Fruit fly (Drosophila melanogaster) whole organism, embryonic: ENCODE measurements around the gene CG3634.

Experiments used
- Abd-B ChIP-seq: fragments of 200-800 bp; sonication (Bioruptor generic); optimal IDR thresholded peaks from 2 replicates; lab custom pipeline; 2018; ENCODE audit warnings: missing biosample characterization, mild to moderate bottlenecking, missing genetic modification characterization, moderate library complexity
- Awh ChIP-seq: fragments of 200-800 bp; sonication (Bioruptor generic); IDR thresholded peaks from 2 replicates; pipeline ENCODE4, ENCODE4 v1.3.6; 2022; ENCODE audit warnings: missing biosample characterization, missing genetic modification characterization
- Bdp1 ChIP-seq: fragments of 200-800 bp; sonication (Bioruptor generic); optimal IDR thresholded peaks from 3 replicates; lab custom pipeline; 2016; ENCODE audit warnings: missing biosample characterization, missing genetic modification characterization
- CG10654 ChIP-seq: fragments of 200-800 bp; sonication (Bioruptor generic); optimal IDR thresholded peaks from 2 replicates; lab custom pipeline; 2016; ENCODE audit warnings: missing biosample characterization, missing genetic modification characterization
- CG11398 ChIP-seq: fragments of 200-800 bp; sonication (Bioruptor generic); optimal IDR thresholded peaks from 2 replicates; lab custom pipeline; 2016; ENCODE audit warnings: missing biosample characterization, missing genetic modification characterization
- CG11723 ChIP-seq: fragments of 200-800 bp; sonication (Bioruptor generic); optimal IDR thresholded peaks from 2 replicates; lab custom pipeline; 2017; ENCODE audit warnings: missing biosample characterization, mild to moderate bottlenecking, missing genetic modification characterization
- CG13624 ChIP-seq: fragments of 200-800 bp; sonication (Bioruptor generic); optimal IDR thresholded peaks from 2 replicates; lab custom pipeline; 2016; ENCODE audit warnings: missing biosample characterization, missing genetic modification characterization
- CG17361 ChIP-seq: fragments of 200-800 bp; sonication (Bioruptor generic); IDR thresholded peaks from 3 replicates; pipeline ENCODE4 v1.3.6; 2022; ENCODE audit warnings: missing biosample characterization, missing genetic modification characterization
- CG18011 ChIP-seq: fragments of 200-800 bp; sonication (Bioruptor generic); optimal IDR thresholded peaks from 2 replicates; lab custom pipeline; 2017; ENCODE audit warnings: missing biosample characterization, missing genetic modification characterization, mild to moderate bottlenecking, moderate library complexity, missing genotype
- CG2875 ChIP-seq: fragments of 200-800 bp; sonication (Bioruptor generic); optimal IDR thresholded peaks from 2 replicates; lab custom pipeline; 2017; ENCODE audit warnings: missing biosample characterization, mild to moderate bottlenecking, missing genetic modification characterization, missing genetic modification reagents
- CG3065 ChIP-seq: fragments of 200-800 bp; sonication (Bioruptor generic); optimal IDR thresholded peaks from 2 replicates; lab custom pipeline; 2016; ENCODE audit warnings: missing biosample characterization, missing genetic modification characterization
- CG31441 ChIP-seq: fragments of 200-800 bp; sonication (Bioruptor generic); IDR thresholded peaks from 2 replicates; pipeline ENCODE4 v1.3.6; 2022; ENCODE audit warnings: missing biosample characterization, missing genetic modification characterization
- CG34224 ChIP-seq: fragments of 200-800 bp; sonication (Bioruptor generic); IDR thresholded peaks from 3 replicates; pipeline ENCODE4 v1.3.6; 2022; ENCODE audit warnings: missing biosample characterization, missing genetic modification characterization; ENCODE audit not compliant: partially characterized antibody
- CG3838 ChIP-seq: fragments of 200-800 bp; sonication (Bioruptor generic); optimal IDR thresholded peaks from 3 replicates; lab custom pipeline; 2016; ENCODE audit warnings: missing biosample characterization, missing genetic modification characterization
- CG42726 ChIP-seq: fragments of 200-800 bp; sonication (Bioruptor generic); IDR thresholded peaks from 2 replicates; pipeline ENCODE4 v1.3.6; 2022; ENCODE audit warnings: missing biosample characterization, missing genetic modification characterization; ENCODE audit not compliant: partially characterized antibody
- CG4328 ChIP-seq: fragments of 200-800 bp; sonication (Bioruptor generic); optimal IDR thresholded peaks from 3 replicates; lab custom pipeline; 2017; ENCODE audit warnings: missing biosample characterization, missing genetic modification reagents, missing genetic modification characterization
- CG6813 ChIP-seq: fragments of 200-800 bp; sonication (Bioruptor generic); optimal IDR thresholded peaks from 2 replicates; lab custom pipeline; 2017; ENCODE audit warnings: missing biosample characterization, missing genetic modification characterization, mild to moderate bottlenecking, moderate library complexity, missing genetic modification reagents
- CG7963 ChIP-seq: fragments of 200-800 bp; sonication (Bioruptor generic); IDR thresholded peaks from 3 replicates; pipeline ENCODE4 v1.3.6; 2022; ENCODE audit warnings: missing biosample characterization, missing genetic modification characterization; ENCODE audit not compliant: partially characterized antibody
- H15 ChIP-seq: fragments of 200-800 bp; sonication (Bioruptor generic); IDR thresholded peaks from 3 replicates; pipeline ENCODE4 v1.3.6; 2022; ENCODE audit warnings: missing biosample characterization, missing genetic modification characterization
- HLHmδ ChIP-seq: fragments of 200-800 bp; sonication (Bioruptor generic); optimal IDR thresholded peaks from 2 replicates; lab custom pipeline; 2018; ENCODE audit warnings: missing biosample characterization, mild to moderate bottlenecking, missing genetic modification characterization, moderate library complexity
- Hand ChIP-seq: fragments of 200-800 bp; sonication (Bioruptor generic); optimal IDR thresholded peaks from 2 replicates; lab custom pipeline; 2017; ENCODE audit warnings: mild to moderate bottlenecking, missing biosample characterization, missing genetic modification reagents, missing genetic modification characterization
- Hey ChIP-seq: fragments of 200-800 bp; sonication (Bioruptor generic); optimal IDR thresholded peaks from 3 replicates; lab custom pipeline; 2018; ENCODE audit warnings: missing biosample characterization, mild to moderate bottlenecking, missing genetic modification characterization
- HmgD ChIP-seq: fragments of 200-800 bp; sonication (Bioruptor generic); optimal IDR thresholded peaks from 3 replicates; lab custom pipeline; 2016; ENCODE audit warnings: missing biosample characterization, missing genetic modification characterization
- Hmr ChIP-seq: fragments of 200-800 bp; sonication (Bioruptor generic); optimal IDR thresholded peaks from 3 replicates; lab custom pipeline; 2017; ENCODE audit warnings: mild to moderate bottlenecking, missing biosample characterization, missing genetic modification reagents, missing genetic modification characterization
- Hmx ChIP-seq: fragments of 200-800 bp; sonication (Bioruptor generic); optimal IDR thresholded peaks from 2 replicates; lab custom pipeline; 2016; ENCODE audit warnings: missing biosample characterization, missing genetic modification characterization
- Jarid2 ChIP-seq: fragments of 200-800 bp; sonication (Bioruptor generic); optimal IDR thresholded peaks from 3 replicates; lab custom pipeline; 2017; ENCODE audit warnings: mild to moderate bottlenecking, missing biosample characterization, missing genetic modification reagents, missing genetic modification characterization
- NC2α ChIP-seq: fragments of 200-800 bp; sonication (Bioruptor generic); optimal IDR thresholded peaks from 2 replicates; lab custom pipeline; 2016; ENCODE audit warnings: missing biosample characterization, missing genetic modification characterization
- Sox102F ChIP-seq: fragments of 200-800 bp; sonication (Bioruptor generic); optimal IDR thresholded peaks from 2 replicates; lab custom pipeline; 2018; ENCODE audit warnings: missing biosample characterization, mild to moderate bottlenecking, missing genetic modification characterization, moderate library complexity
- TFAM ChIP-seq: fragments of 200-800 bp; sonication (Bioruptor generic); optimal IDR thresholded peaks from 2 replicates; lab custom pipeline; 2017; ENCODE audit warnings: missing biosample characterization, missing genetic modification characterization, inconsistent platforms
- crol ChIP-seq: fragments of 200-800 bp; sonication (Bioruptor generic); IDR thresholded peaks from 2 replicates; pipeline ENCODE4 v1.3.6; 2022; ENCODE audit warnings: missing biosample characterization, missing genetic modification characterization
- dati ChIP-seq: fragments of 200-800 bp; sonication (Bioruptor generic); IDR thresholded peaks from 2 replicates; pipeline ENCODE4 v1.3.6; 2022; ENCODE audit warnings: missing biosample characterization, missing genetic modification characterization
- dm ChIP-seq: fragments of 200-800 bp; sonication (Bioruptor generic); optimal IDR thresholded peaks from 3 replicates; lab custom pipeline; 2016; ENCODE audit warnings: missing biosample characterization, missing genetic modification characterization
- gro ChIP-seq: fragments of 200-800 bp; sonication (Bioruptor generic); optimal IDR thresholded peaks from 2 replicates; lab custom pipeline; 2016; ENCODE audit warnings: missing biosample characterization, missing genetic modification characterization
- h ChIP-seq: fragments of >200 bp; optimal IDR thresholded peaks from 2 replicates; lab custom pipeline; 2017
- her ChIP-seq: fragments of 200-800 bp; sonication (Bioruptor generic); optimal IDR thresholded peaks from 2 replicates; lab custom pipeline; 2016; ENCODE audit warnings: missing biosample characterization, missing genetic modification characterization
- ken ChIP-seq: fragments of 200-800 bp; sonication (Bioruptor generic); IDR thresholded peaks from 3 replicates; pipeline ENCODE4 v1.3.6; 2022; ENCODE audit warnings: missing biosample characterization, missing genetic modification characterization
- lab ChIP-seq: fragments of 200-800 bp; sonication (Bioruptor generic); optimal IDR thresholded peaks from 3 replicates; lab custom pipeline; 2017; ENCODE audit warnings: missing biosample characterization, missing genetic modification characterization, mild to moderate bottlenecking, moderate library complexity, missing genetic modification reagents
- onecut ChIP-seq: fragments of 200-800 bp; sonication (Bioruptor generic); IDR thresholded peaks from 2 replicates; pipeline ENCODE4 v1.3.6; 2022; ENCODE audit warnings: missing biosample characterization, missing genetic modification characterization
- p53 ChIP-seq: fragments of 200-800 bp; sonication (Bioruptor generic); optimal IDR thresholded peaks from 2 replicates; lab custom pipeline; 2016; ENCODE audit warnings: missing biosample characterization, missing genetic modification characterization
- peb ChIP-seq: fragments of 200-800 bp; sonication (Bioruptor generic); IDR thresholded peaks from 2 replicates; pipeline ENCODE4 v1.3.6; 2022; ENCODE audit warnings: missing biosample characterization, missing genetic modification characterization
- psq ChIP-seq: fragments of 200-800 bp; sonication (Bioruptor generic); optimal IDR thresholded peaks from 2 replicates; lab custom pipeline; 2017; ENCODE audit warnings: missing biosample characterization, missing genetic modification characterization
- sd ChIP-seq: fragments of 200-800 bp; sonication (Bioruptor generic); optimal IDR thresholded peaks from 3 replicates; lab custom pipeline; 2018; ENCODE audit warnings: missing biosample characterization, mild to moderate bottlenecking, missing genetic modification characterization, moderate library complexity
- sob ChIP-seq: fragments of 200-800 bp; sonication (Bioruptor generic); IDR thresholded peaks from 2 replicates; pipeline ENCODE4 v1.3.6; 2022; ENCODE audit warnings: missing biosample characterization, missing genetic modification characterization
- tgo ChIP-seq: fragments of 200-800 bp; sonication (Bioruptor generic); IDR thresholded peaks from 3 replicates; pipeline ENCODE4 v1.3.6; 2022; ENCODE audit warnings: missing biosample characterization, missing genetic modification characterization
- trem ChIP-seq: fragments of 200-800 bp; optimal IDR thresholded peaks from 3 replicates; lab custom pipeline; 2019; ENCODE audit warnings: missing biosample characterization, mild to moderate bottlenecking, missing genetic modification characterization, moderate library complexity
- tx ChIP-seq: fragments of 200-800 bp; sonication (Bioruptor generic); optimal IDR thresholded peaks from 2 replicates; lab custom pipeline; 2016; ENCODE audit warnings: missing biosample characterization, missing genetic modification characterization
- zfh1 ChIP-seq: fragments of 200-800 bp; sonication (Bioruptor generic); IDR thresholded peaks from 3 replicates; pipeline ENCODE4 v1.3.6; 2022; ENCODE audit warnings: missing biosample characterization, missing genetic modification characterization

CG3634 gene

DNA sequence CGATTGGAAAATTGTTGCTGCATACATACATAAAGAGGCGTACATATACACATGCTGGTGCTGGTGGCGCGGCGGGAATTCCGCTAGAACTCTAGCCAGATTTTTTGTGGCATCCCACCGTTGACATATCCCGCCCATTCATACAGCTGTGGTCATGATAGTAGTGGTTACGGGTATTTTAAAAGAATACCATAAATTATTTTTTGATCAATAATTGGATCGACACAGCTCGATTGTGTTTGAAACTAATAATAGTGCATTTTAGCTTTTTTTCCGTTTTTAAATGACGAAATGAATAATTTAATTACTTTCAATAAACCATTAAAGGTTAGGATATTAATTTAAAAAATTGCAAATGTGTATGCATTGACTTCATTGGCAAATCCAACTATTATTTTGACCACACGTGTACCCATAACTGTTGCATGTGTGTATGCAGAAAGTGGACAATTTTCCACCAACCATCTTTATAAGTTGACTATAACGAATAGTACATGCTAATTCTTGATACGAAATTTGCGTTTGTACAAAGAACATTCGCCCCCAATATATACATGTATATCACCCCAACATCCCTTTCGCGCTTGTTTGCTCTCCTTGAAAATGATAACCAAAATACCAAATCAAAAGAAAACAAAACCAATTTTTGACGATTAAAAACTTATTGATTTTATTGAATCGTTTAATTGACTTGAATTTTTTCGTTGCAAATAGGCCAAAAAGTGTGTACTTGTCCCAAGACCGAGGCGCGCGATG lies 37.0 kb downstream of the CG3634 start (continued):
- TF ChIP-seq her (GFP tag; lab: Kevin White, UChicago): peak; percentile 38
- TF ChIP-seq CG3838 (GFP tag; lab: Kevin White, UChicago): no peak
- peak; percentile 69 for TF ChIP-seq H15 (GFP tag; lab: Robert Waterston, UW)
- TF ChIP-seq CG4328 (GFP tag; lab: Kevin White, UChicago): no peak
- peak; percentile 65 for TF ChIP-seq peb (GFP tag; lab: Robert Waterston, UW)
- TF ChIP-seq Jarid2: peak; percentile 23
- no peak for TF ChIP-seq CG42726
- peak; percentile 51 for TF ChIP-seq Abd-B (GFP tag; lab: Kevin White, UChicago)
- TF ChIP-seq CG18011: no peak
- peak; percentile 79 for TF ChIP-seq zfh1
- TF ChIP-seq sd (tag; lab: Kevin White, UChicago): peak; percentile 99
- TF ChIP-seq trem: peak; percentile 51
- TF ChIP-seq CG3065: peak; percentile 82
- TF ChIP-seq Hey (tag; lab: Kevin White, UChicago): no peak
- TF ChIP-seq CG31441 (GFP tag; lab: Robert Waterston, UW): peak; percentile 81
- TF ChIP-seq HmgD (GFP tag; lab: Kevin White, UChicago): peak; percentile 53
- peak; percentile 73 for TF ChIP-seq CG2875 (GFP tag; lab: Kevin White, UChicago)

DNA sequence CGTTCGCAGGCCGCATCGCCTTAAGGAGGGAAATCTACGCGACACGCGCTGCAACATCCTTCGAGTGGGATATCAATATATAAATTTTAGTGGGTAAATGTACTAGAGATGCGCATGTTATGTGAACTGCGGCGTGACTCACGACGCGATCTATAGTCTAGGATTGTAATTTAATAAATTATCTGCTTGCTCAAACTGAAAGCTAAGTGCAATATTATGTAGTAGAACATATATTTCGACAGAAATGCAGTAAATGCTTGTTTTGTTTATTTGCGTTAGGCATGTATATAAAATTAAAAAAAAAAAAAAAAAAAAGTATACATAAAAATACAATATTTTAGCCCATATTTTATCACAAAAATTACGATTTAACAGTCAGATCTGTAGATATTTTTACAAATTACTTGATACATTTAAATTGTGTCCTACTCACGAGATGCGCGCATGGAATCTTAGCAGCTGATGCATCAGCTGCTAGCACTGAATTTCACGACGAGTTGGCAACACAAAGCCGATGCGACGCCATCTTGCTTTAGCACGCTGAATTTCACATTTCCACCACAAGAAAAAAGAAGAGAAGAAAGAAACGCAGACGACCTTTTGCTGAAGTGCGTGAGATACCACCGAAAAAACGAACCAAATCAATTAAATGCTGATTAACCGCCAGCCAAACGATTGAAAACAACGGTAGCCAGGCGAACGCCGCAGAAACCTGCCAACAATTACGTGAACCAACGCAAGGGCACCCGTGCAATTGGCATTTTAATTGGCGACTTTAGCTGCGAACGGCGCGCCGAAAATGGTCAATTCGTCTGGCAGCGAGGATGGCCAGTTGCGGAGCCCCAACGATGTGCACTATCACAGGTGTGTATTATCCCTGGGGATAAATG lies 37.8 kb downstream of the CG3634 start, which contains the start of the genes CG4042 and Pitslre:
CG4042 (minus strand) TSS at position 507 of the 890 bp plus-strand sequence.
Pitslre (plus strand) TSS at position 528 of the 890 bp plus-strand sequence.
- TF ChIP-seq CG10654 (GFP tag; lab: Kevin White, UChicago) (peak; percentile 55), Awh (no peak), Hmx (GFP tag; lab: Kevin White, UChicago) (no peak), CG7963 (GFP tag; lab: Robert Waterston, UW) (0 out of 3 replicates have a peak, but pooled peaks have one; percentile 8), HLHmδ (GFP tag; lab: Kevin White, UChicago) (no peak), CG11723 (GFP tag; lab: Kevin White, UChicago) (no peak), crol (GFP tag; lab: Robert Waterston, UW) (no peak), NC2α (GFP tag; lab: Kevin White, UChicago) (no peak), Hmr (peak; percentile 25), CG6813 (no peak), gro (GFP tag; lab: Kevin White, UChicago) (no peak), dati (no peak), lab (GFP tag; lab: Kevin White, UChicago) (peak; percentile 17), psq (GFP tag; lab: Kevin White, UChicago) (peak; percentile 5), TFAM (GFP tag; lab: Kevin White, UChicago) (no peak), CG17361 (GFP tag; lab: Robert Waterston, UW) (no peak), Hand (no peak), Sox102F (GFP tag; lab: Kevin White, UChicago) (peak; percentile 8), ken (GFP tag; lab: Robert Waterston, UW) (no peak), tgo (GFP tag; lab: Robert Waterston, UW) (peak; percentile 23; the same call in 1 of the 3 replicates), CG34224 (GFP tag; lab: Robert Waterston, UW) (peak; percentile 70; the same call in 2 of the 3 replicates), h (no peak), Bdp1 (GFP tag; lab: Kevin White, UChicago) (peak; percentile 16), CG3838 (GFP tag; lab: Kevin White, UChicago) (no peak), CG13624 (GFP tag; lab: Kevin White, UChicago) (no peak), sob (no peak), HmgD (GFP tag; lab: Kevin White, UChicago) (no peak), p53 (GFP tag; lab: Kevin White, UChicago) (no peak), CG11398 (GFP tag; lab: Kevin White, UChicago) (no peak), dm (GFP tag; lab: Kevin White, UChicago) (no peak), onecut (GFP tag; lab: Robert Waterston, UW) (no peak), tx (GFP tag; lab: Kevin White, UChicago) (no peak)
